Worm (Caenorhabditis elegans): ENCODE measurements around the gene D1022.4.

The D1022.4 gene

ce11 chrII:7420157-7420556, 36.9 kb downstream of the D1022.4 start:
- TF ChIP-seq nhr-28 (tag; optimal IDR thresholded peaks at IDR 0.05): peak; percentile 69
- no peak for TF ChIP-seq daf-16 (GFP tag; optimal IDR thresholded peaks at IDR 0.05)
- peak; percentile 93 for TF ChIP-seq daf-16 (tag; optimal IDR thresholded peaks at IDR 0.05)
- peak in 1 of 2 experiments; percentile 13 for TF ChIP-seq lsy-2 (tag; optimal IDR thresholded peaks at IDR 0.05)
- TF ChIP-seq ceh-20 (GFP tag; IDR thresholded peaks at IDR 0.05): no peak
- TF ChIP-seq mep-1 (tag; optimal IDR thresholded peaks at IDR 0.05): peak; percentile 59
- no peak for TF ChIP-seq lin-1 (GFP tag; IDR thresholded peaks at IDR 0.05)
- no peak for TF ChIP-seq saeg-2 (GFP tag; IDR thresholded peaks at IDR 0.05)

- TF ChIP-seq unc-62 (GFP tag; optimal IDR thresholded peaks at IDR 0.05 in 1 of 2) (peak in 1 of 2 experiments; percentile 89), unc-62 (tag; optimal IDR thresholded peaks at IDR 0.05) (no peak), zip-11 (GFP tag; IDR thresholded peaks at IDR 0.05) (no peak), aha-1 (tag) (peak; percentile 97)
These were observed 37.5 kb downstream of the D1022.4 start for ce11 chrII:7419563-7419962.

DNA sequence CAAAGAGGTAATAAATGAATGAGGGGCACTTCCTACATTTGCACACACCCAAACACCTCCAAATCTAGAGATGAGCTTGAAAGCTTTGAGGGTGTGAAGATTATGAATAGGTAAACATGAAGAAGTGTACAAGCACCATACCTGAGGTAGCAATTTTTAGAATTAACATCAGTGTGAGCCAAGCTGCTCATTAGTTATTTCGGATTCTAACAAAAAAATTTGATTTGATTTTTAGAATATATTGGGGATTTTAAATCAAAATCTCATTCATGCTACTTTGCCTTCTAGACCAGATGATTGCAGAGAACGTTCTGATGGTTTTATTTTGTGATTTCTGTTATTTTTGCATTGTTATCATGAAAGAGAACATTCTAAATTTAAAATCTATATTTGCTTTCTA, 43.3 kb downstream of the D1022.4 start:
- TF ChIP-seq unc-62 (GFP tag; optimal IDR thresholded peaks at IDR 0.05 in 1 of 2) (peak in 1 of 2 experiments; percentile 96), unc-62 (tag; optimal IDR thresholded peaks at IDR 0.05) (no peak), mdl-1 (tag; optimal IDR thresholded peaks at IDR 0.05) (no peak)

DNA sequence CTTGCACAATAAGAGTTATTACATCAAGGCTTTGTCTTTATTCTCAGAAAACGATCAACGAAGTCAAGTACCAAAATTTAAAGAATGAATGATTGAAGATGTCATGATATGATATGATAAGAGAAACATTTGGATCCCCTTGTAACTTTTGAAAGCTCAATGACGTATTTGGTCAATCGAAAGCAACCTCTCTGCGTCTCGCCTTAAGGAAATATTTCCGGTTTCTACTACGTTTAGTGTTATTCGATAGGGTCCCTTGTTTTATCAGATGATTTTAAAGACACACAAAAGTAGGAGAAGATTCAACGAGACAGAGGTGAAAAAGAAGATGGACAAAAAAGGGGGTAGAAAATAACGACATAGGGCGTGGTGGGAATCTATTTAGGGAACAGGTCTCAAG, 43.8 kb downstream of the D1022.4 start:
- TF ChIP-seq zag-1 (tag; optimal IDR thresholded peaks at IDR 0.05) (no peak), nhr-48 (tag; optimal IDR thresholded peaks at IDR 0.05) (peak; percentile 22), nhr-25 (tag; optimal IDR thresholded peaks at IDR 0.05; ENCODE audit: borderline replicate concordance, insufficient read depth) (peak; percentile 37), Y75B8A.6 (GFP tag; IDR thresholded peaks at IDR 0.05) (no peak), nhr-111 (GFP tag; optimal IDR thresholded peaks at IDR 0.05) (no peak), hlh-11 (tag; optimal IDR thresholded peaks at IDR 0.05) (peak; percentile 29), lin-1 (GFP tag; IDR thresholded peaks at IDR 0.05) (no peak), mdl-1 (tag; optimal IDR thresholded peaks at IDR 0.05) (peak in 1 of 2 experiments; percentile 61), nhr-28 (tag; optimal IDR thresholded peaks at IDR 0.05) (peak; percentile 35), lin-13 (GFP tag; optimal IDR thresholded peaks at IDR 0.05) (no peak)

DNA sequence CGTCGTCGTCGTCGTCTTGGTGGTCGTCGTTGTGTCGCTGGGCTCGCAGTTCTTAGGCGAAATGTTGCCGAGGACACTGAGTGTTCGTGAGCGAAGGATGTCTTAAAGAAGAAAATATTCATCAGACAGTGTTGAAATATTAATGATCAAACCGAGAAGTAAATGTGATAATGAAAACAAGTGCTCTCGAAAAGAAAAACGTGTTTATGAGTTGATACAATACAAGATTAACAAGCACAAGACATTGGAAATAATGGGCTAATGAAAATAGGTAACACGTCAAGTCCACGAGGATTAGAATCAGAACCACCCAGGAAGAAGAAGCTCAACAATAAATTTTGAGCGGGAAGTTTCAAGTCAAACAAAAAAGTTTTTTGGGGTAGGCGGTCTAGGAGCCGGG, 45.2 kb downstream of the D1022.4 start, which contains the start of gene K02A2.5:
Gene K02A2.5, minus strand, starts transcription at position 101 of the 400 bp plus-strand sequence.
- TF ChIP-seq Y75B8A.6 (GFP tag; IDR thresholded peaks at IDR 0.05) (no peak), gei-8 (GFP tag; optimal IDR thresholded peaks at IDR 0.05) (no peak), aha-1 (tag) (no peak), unc-39 (tag; optimal IDR thresholded peaks at IDR 0.05) (no peak), pqm-1 (tag; optimal IDR thresholded peaks at IDR 0.05) (no peak), dpl-1 (GFP tag; optimal IDR thresholded peaks at IDR 0.05) (no peak), zip-2 (tag; optimal IDR thresholded peaks at IDR 0.05) (no peak), daf-16 (GFP tag; optimal IDR thresholded peaks at IDR 0.05) (no peak), daf-16 (tag; optimal IDR thresholded peaks at IDR 0.05) (no peak), F49E8.2 (tag; optimal IDR thresholded peaks at IDR 0.05; ENCODE audit: borderline replicate concordance) (no peak), lin-13 (GFP tag; optimal IDR thresholded peaks at IDR 0.05) (no peak), zfp-2 (tag; optimal IDR thresholded peaks at IDR 0.05) (no peak), snpc-1.2 (GFP tag; IDR thresholded peaks at IDR 0.05) (no peak), lin-15B (tag; optimal IDR thresholded peaks at IDR 0.05) (no peak), ZK337.2 (GFP tag; IDR thresholded peaks at IDR 0.05) (no peak), fos-1 (tag; optimal IDR thresholded peaks at IDR 0.05) (no peak), ZK546.5 (tag; optimal IDR thresholded peaks at IDR 0.05) (no peak)

ce11 chrII:7408192-7408591, 48.9 kb downstream of the D1022.4 start, which contains the start of gene srd-55:
TSS of gene srd-55 (plus strand) at chrII:7408492.
- TF ChIP-seq zfp-3 (GFP tag; conservative IDR thresholded peaks at IDR 0.05): no peak
- TF ChIP-seq egl-43 (GFP tag; IDR thresholded peaks at IDR 0.05): no peak
- TF ChIP-seq lsy-2 (tag; optimal IDR thresholded peaks at IDR 0.05): no peak
- no peak for TF ChIP-seq zip-2 (tag; optimal IDR thresholded peaks at IDR 0.05)
- no peak for TF ChIP-seq daf-8 (GFP tag; IDR thresholded peaks at IDR 0.05)
- no peak for TF ChIP-seq zag-1 (tag; optimal IDR thresholded peaks at IDR 0.05)
- no peak for TF ChIP-seq attf-4 (tag; optimal IDR thresholded peaks at IDR 0.05)
- TF ChIP-seq lim-7 (GFP tag; IDR thresholded peaks at IDR 0.05): no peak
- no peak for TF ChIP-seq daf-16 (GFP tag; optimal IDR thresholded peaks at IDR 0.05)
- no peak for TF ChIP-seq daf-16 (tag; optimal IDR thresholded peaks at IDR 0.05)
- TF ChIP-seq lir-3 (tag; optimal IDR thresholded peaks at IDR 0.05): no peak
- TF ChIP-seq nhr-11 (tag; optimal IDR thresholded peaks at IDR 0.05): no peak
- TF ChIP-seq dmd-8 (GFP tag; IDR thresholded peaks at IDR 0.05): no peak
- no peak for TF ChIP-seq ceh-32 (tag; optimal IDR thresholded peaks at IDR 0.05; ENCODE audit: poor library complexity)
